Worm (Caenorhabditis elegans): Measurements from ENCODE around the gene BE10.1.

ce11 chrIII:12789420-12789819, at the start of gene BE10.1:
- TF ChIP-seq ref-1 (GFP tag; conservative IDR thresholded peaks at IDR 0.05): no peak
- TF ChIP-seq flt-1 (GFP tag; IDR thresholded peaks at IDR 0.05): no peak
- TF ChIP-seq klf-2 (GFP tag; conservative IDR thresholded peaks at IDR 0.05): no peak
- no peak for TF ChIP-seq ztf-23 (GFP tag; IDR thresholded peaks at IDR 0.05)
- no peak for TF ChIP-seq T22C8.4 (GFP tag; IDR thresholded peaks at IDR 0.05)
- TF ChIP-seq tab-1 (GFP tag; IDR thresholded peaks at IDR 0.05): no peak
- no peak for TF ChIP-seq med-1 (GFP tag; optimal IDR thresholded peaks at IDR 0.05; ENCODE audit: insufficient read depth)
- TF ChIP-seq cog-1 (tag; optimal IDR thresholded peaks at IDR 0.05): no peak
- TF ChIP-seq ztf-29 (GFP tag; IDR thresholded peaks at IDR 0.05): no peak
